Fruit fly (Drosophila melanogaster) whole organism, wandering third instar larva: ENCODE data around the gene CG33689.

ENCODE experiments used
- Abd-B ChIP-seq: fragments of >200 bp; optimal IDR thresholded peaks from 2 replicates; lab custom pipeline; 2017; ENCODE audit warnings: missing biosample characterization, missing genetic modification characterization
- CG32264 ChIP-seq: fragments of 200-800 bp; sonication (Bioruptor generic); optimal IDR thresholded peaks from 2 replicates; lab custom pipeline; 2016; ENCODE audit warnings: missing biosample characterization, missing genetic modification characterization
- CG9705 ChIP-seq: fragments of 200-800 bp; sonication (Bioruptor generic); optimal IDR thresholded peaks from 2 replicates; lab custom pipeline; 2018; ENCODE audit warnings: missing biosample characterization, mild to moderate bottlenecking, missing genetic modification characterization
- Dif ChIP-seq: fragments of 200-275, 200-300 bp; sonication (Bioruptor generic); optimal IDR thresholded peaks from 2 replicates; lab custom pipeline; 2018; ENCODE audit warnings: missing biosample characterization, missing genetic modification characterization; ENCODE audit not compliant: partially characterized antibody
- GATAd ChIP-seq: sonication (Bioruptor generic); optimal IDR thresholded peaks from 2 replicates; lab custom pipeline; 2016; ENCODE audit warnings: missing biosample characterization, missing genetic modification characterization
- HLH106 ChIP-seq: fragments of 200-800 bp; optimal IDR thresholded peaks from 3 replicates; lab custom pipeline; 2019; ENCODE audit warnings: missing biosample characterization, mild to moderate bottlenecking, missing genetic modification characterization, moderate library complexity
- Hnf4 ChIP-seq: fragments of 200-800 bp; sonication (Bioruptor generic); optimal IDR thresholded peaks from 2 replicates; lab custom pipeline; 2016; ENCODE audit warnings: missing biosample characterization, mild to moderate bottlenecking, missing genetic modification characterization
- Hr78 ChIP-seq: fragments of >200 bp; optimal IDR thresholded peaks from 2 replicates; lab custom pipeline; 2017; ENCODE audit warnings: missing biosample characterization, missing genetic modification characterization
- Hr83 ChIP-seq: fragments of 200-300 bp; sonication (Bioruptor generic); optimal IDR thresholded peaks from 2 replicates; lab custom pipeline; 2016; ENCODE audit warnings: missing biosample characterization, mild to moderate bottlenecking, missing genetic modification characterization, moderate library complexity; ENCODE audit not compliant: poor library complexity, severe bottlenecking
- Mio ChIP-seq: sonication (Bioruptor generic); optimal IDR thresholded peaks from 2 replicates; lab custom pipeline; 2016; ENCODE audit warnings: missing biosample characterization, missing genetic modification characterization
- Myc ChIP-seq: fragments of >200 bp; optimal IDR thresholded peaks from 2 replicates; lab custom pipeline; 2017
- N ChIP-seq: fragments of >200 bp; optimal IDR thresholded peaks from 2 replicates; lab custom pipeline; 2018; ENCODE audit warnings: missing biosample characterization, missing external identifiers, missing genetic modification characterization
- OdsH ChIP-seq: fragments of 200-800 bp; sonication (Bioruptor generic); optimal IDR thresholded peaks from 2 replicates; lab custom pipeline; 2016; ENCODE audit warnings: missing biosample characterization, mild to moderate bottlenecking, missing genetic modification characterization
- Rel ChIP-seq, 2 experiments: fragments of 200-800 bp; sonication (Bioruptor generic) in 1 of 2; optimal IDR thresholded peaks; 2 replicates in 1 of 2; 3 replicates in 1 of 2; lab custom pipeline; 2016 to 2019; ENCODE audit warnings: mild to moderate bottlenecking in 2 of 2, missing biosample characterization in 2 of 2, missing genetic modification characterization in 2 of 2, moderate library complexity in 1 of 2
- Sp1 ChIP-seq: fragments of 200-800 bp; sonication (Bioruptor generic); optimal IDR thresholded peaks from 3 replicates; lab custom pipeline; 2019; ENCODE audit warnings: missing biosample characterization, mild to moderate bottlenecking, missing genetic modification characterization, moderate library complexity
- Vsx2 ChIP-seq: fragments of 200-300, 225-300 bp; sonication (Bioruptor generic); optimal IDR thresholded peaks from 2 replicates; lab custom pipeline; 2018; ENCODE audit warnings: missing biosample characterization, missing genetic modification characterization; ENCODE audit not compliant: partially characterized antibody
- br ChIP-seq: fragments of 200-800 bp; sonication (Bioruptor generic); optimal IDR thresholded peaks from 2 replicates; lab custom pipeline; 2016; ENCODE audit warnings: missing biosample characterization, missing genetic modification characterization
- brk ChIP-seq: fragments of 200-800 bp; sonication (Bioruptor generic); optimal IDR thresholded peaks from 2 replicates; lab custom pipeline; 2016; ENCODE audit warnings: missing biosample characterization, mild to moderate bottlenecking, missing genetic modification characterization
- dl ChIP-seq, 2 experiments: fragments of 175-275, 200-275 bp in 1 of 2; fragments of 200-275 bp in 1 of 2; sonication (Bioruptor generic); optimal IDR thresholded peaks; lab custom pipeline; 2018; ENCODE audit warnings: mild to moderate bottlenecking in 2 of 2, missing biosample characterization in 2 of 2, missing genetic modification characterization in 2 of 2, moderate library complexity in 2 of 2; ENCODE audit not compliant: partially characterized antibody in 2 of 2, insufficient read depth in 1 of 2
- dmrt93B ChIP-seq: fragments of 200-800 bp; sonication (Bioruptor generic); optimal IDR thresholded peaks from 2 replicates; lab custom pipeline; 2018; ENCODE audit warnings: missing biosample characterization, mild to moderate bottlenecking, missing genetic modification characterization
- dsf ChIP-seq: sonication (Bioruptor generic); optimal IDR thresholded peaks from 2 replicates; lab custom pipeline; 2016; ENCODE audit warnings: missing biosample characterization, missing genetic modification characterization, borderline replicate concordance
- foxo ChIP-seq, 2 experiments: fragments of 200-800 bp; sonication (Bioruptor generic); optimal IDR thresholded peaks; 2 replicates in 1 of 2; 3 replicates in 1 of 2; lab custom pipeline; 2016 to 2017; ENCODE audit warnings: missing biosample characterization in 2 of 2, missing genetic modification characterization in 2 of 2
- h ChIP-seq: fragments of 200-800 bp; sonication (Bioruptor generic); optimal IDR thresholded peaks from 3 replicates; lab custom pipeline; 2016; ENCODE audit warnings: missing biosample characterization, mild to moderate bottlenecking, missing genetic modification characterization
- jim ChIP-seq: fragments of 175-275, 200-325 bp; sonication (Bioruptor generic); optimal IDR thresholded peaks from 2 replicates; lab custom pipeline; 2016; ENCODE audit warnings: missing biosample characterization, mild to moderate bottlenecking, missing genetic modification characterization
- lola ChIP-seq: fragments of >200 bp; optimal IDR thresholded peaks from 2 replicates; lab custom pipeline; 2017; ENCODE audit warnings: missing biosample characterization, missing genetic modification characterization
- psq ChIP-seq: fragments of 200-800 bp; sonication (Bioruptor generic); optimal IDR thresholded peaks from 3 replicates; lab custom pipeline; 2017; ENCODE audit warnings: missing biosample characterization, mild to moderate bottlenecking, missing genetic modification characterization, moderate library complexity
- rgr ChIP-seq: fragments of 200-800 bp; sonication (Bioruptor generic); optimal IDR thresholded peaks from 3 replicates; lab custom pipeline; 2016; ENCODE audit warnings: missing biosample characterization, mild to moderate bottlenecking, missing genetic modification characterization
- sv ChIP-seq: fragments of 200-800 bp; sonication (Bioruptor generic); optimal IDR thresholded peaks from 3 replicates; lab custom pipeline; 2016; ENCODE audit warnings: missing biosample characterization, missing genetic modification characterization
- tai ChIP-seq: sonication (Bioruptor generic); optimal IDR thresholded peaks from 2 replicates; lab custom pipeline; 2016; ENCODE audit warnings: missing biosample characterization, missing genetic modification characterization
- usp ChIP-seq: fragments of >200 bp; optimal IDR thresholded peaks from 2 replicates; lab custom pipeline; 2017; ENCODE audit warnings: missing biosample characterization, missing genetic modification characterization
- woc ChIP-seq: sonication (Bioruptor generic); optimal IDR thresholded peaks from 2 replicates; lab custom pipeline; 2016; ENCODE audit warnings: missing biosample characterization, mild to moderate bottlenecking, missing genetic modification characterization

Gene CG33689

DNA sequence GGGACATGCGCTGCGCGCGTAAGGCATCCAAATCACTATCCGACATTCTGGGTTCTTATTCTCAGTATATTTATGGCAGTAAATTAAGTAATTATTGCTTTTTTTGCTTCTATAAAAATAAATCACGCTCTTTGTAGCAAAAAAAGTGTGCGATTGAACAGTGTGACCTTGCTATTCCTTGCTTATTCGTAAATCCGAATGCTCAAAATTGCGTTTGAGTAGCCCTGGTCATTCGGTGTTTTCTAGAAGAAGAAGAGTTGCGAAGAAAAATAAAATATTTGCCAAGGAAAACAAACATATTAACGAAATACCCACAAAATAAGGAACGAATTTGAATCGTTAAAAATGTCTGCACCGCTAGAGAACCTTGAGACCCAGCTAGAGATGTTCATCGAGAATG, 31.8 kb downstream of the CG33689 start, which contains the start of the genes PDCD-5 and MED10:
Gene PDCD-5 (minus strand): TSS at position 182 of the 400 bp plus-strand sequence.
Gene MED10 (plus strand): TSS at position 228 of the 400 bp plus-strand sequence.
- peak; percentile 12 for TF ChIP-seq rgr (GFP tag; lab: Kevin White, UChicago)
- TF ChIP-seq Hr83 (GFP tag; lab: Kevin White, UChicago), result peak; percentile 30
- TF ChIP-seq Rel (GFP tag; optimal IDR thresholded peaks at IDR 0.05; lab: Kevin White, UChicago), result no peak
- peak; percentile 65 for TF ChIP-seq Rel (tag; optimal IDR thresholded peaks at IDR 0.05; lab: Kevin White, UChicago)
- TF ChIP-seq dsf, result no peak
- no peak for TF ChIP-seq br
- TF ChIP-seq HLH106 (tag; lab: Kevin White, UChicago), result peak; percentile 39
- TF ChIP-seq OdsH, result peak; percentile 3
- TF ChIP-seq tai (GFP tag; lab: Kevin White, UChicago), result no peak
- peak; percentile 39 for TF ChIP-seq Sp1 (GFP tag; lab: Kevin White, UChicago)
- TF ChIP-seq CG9705 (GFP tag; lab: Kevin White, UChicago), result no peak
- peak; percentile 0 for TF ChIP-seq Dif (GFP tag; lab: Kevin White, UChicago)
- peak; percentile 29 for TF ChIP-seq Myc (lab: Kevin White, UChicago)

DNA sequence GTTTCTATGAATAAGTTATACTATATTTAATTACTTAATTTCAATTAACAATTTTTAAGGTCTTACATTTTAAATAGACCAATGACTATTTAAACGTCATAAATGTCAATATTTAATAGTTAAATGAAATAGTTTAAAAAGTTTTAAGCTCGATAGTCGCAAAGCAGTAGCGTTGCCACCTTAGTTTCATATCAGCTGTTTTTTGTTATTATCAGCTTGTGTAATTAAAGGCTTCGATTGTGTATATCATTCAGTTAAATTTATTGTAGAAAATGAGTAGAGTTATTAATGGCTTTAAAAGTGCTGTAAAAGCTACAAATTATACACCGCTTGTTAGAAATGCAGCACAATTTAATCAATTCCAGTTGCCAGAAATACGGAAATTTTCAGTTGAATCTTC, 32.9 kb downstream of the CG33689 start, which contains the start of gene Hsc20:
Gene Hsc20 (plus strand): TSS at position 204 of the 400 bp plus-strand sequence.
- no peak for TF ChIP-seq dsf
- no peak for TF ChIP-seq usp (GFP tag; lab: Kevin White, UChicago)
- no peak for TF ChIP-seq Dif (GFP tag; lab: Kevin White, UChicago)
- no peak for TF ChIP-seq Hnf4 (GFP tag; lab: Kevin White, UChicago)
- TF ChIP-seq h (GFP tag; lab: Kevin White, UChicago), result no peak
- TF ChIP-seq OdsH, result no peak
- no peak for TF ChIP-seq rgr (GFP tag; lab: Kevin White, UChicago)
- TF ChIP-seq sv (GFP tag; lab: Kevin White, UChicago), result no peak
- no peak for TF ChIP-seq psq
- TF ChIP-seq jim (GFP tag; lab: Kevin White, UChicago), result no peak
- TF ChIP-seq brk (GFP tag; lab: Kevin White, UChicago), result no peak
- TF ChIP-seq Abd-B (GFP tag; lab: Kevin White, UChicago), result no peak
- TF ChIP-seq GATAd, result no peak
- no peak for TF ChIP-seq Hr83 (GFP tag; lab: Kevin White, UChicago)
- no peak for TF ChIP-seq Hr78 (GFP tag; lab: Kevin White, UChicago)
- TF ChIP-seq lola (GFP tag; lab: Kevin White, UChicago), result no peak
- TF ChIP-seq CG9705 (GFP tag; lab: Kevin White, UChicago), result no peak
- no peak for TF ChIP-seq foxo (GFP tag; optimal IDR thresholded peaks at IDR 0.05; lab: Kevin White, UChicago)
- TF ChIP-seq Myc (lab: Kevin White, UChicago), result no peak

DNA sequence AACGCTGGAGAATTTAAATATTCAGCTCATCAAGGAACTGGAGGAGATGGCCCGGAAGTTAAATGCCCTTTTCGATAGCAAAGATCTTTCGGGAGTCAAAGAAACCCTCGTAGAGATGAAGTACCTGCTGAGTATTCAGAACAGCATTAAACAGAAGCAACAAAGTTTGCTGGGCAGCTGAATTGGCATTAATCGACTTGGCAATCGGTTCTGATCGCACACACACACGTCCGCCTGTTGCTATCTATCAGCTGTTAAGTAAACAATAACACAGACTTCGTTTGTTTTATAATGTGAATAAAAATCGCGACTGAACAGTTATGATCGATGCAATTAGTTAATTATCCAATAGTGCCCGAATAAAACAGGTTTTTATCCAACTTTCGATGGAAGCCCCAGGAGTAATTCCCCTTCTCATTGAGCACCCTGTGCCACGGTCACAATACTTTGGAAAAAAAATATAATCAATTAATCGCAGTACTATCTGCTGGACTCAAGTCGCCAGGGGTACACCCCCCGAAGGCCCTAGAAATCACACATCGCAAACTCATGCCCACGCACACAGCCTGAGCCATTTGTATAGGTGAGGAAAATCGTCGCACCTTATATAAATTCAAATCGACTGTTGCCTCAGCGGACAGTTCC, 33.9 kb downstream of the CG33689 start:
- peak; percentile 21 for TF ChIP-seq rgr (GFP tag; lab: Kevin White, UChicago)
- TF ChIP-seq psq, result no peak
- no peak for TF ChIP-seq Rel (GFP tag; optimal IDR thresholded peaks at IDR 0.05; lab: Kevin White, UChicago)
- peak; percentile 96 for TF ChIP-seq Rel (tag; optimal IDR thresholded peaks at IDR 0.05; lab: Kevin White, UChicago)
- no peak for TF ChIP-seq Vsx2 (GFP tag; lab: Kevin White, UChicago)
- peak; percentile 32 for TF ChIP-seq h (GFP tag; lab: Kevin White, UChicago)

- TF ChIP-seq CG32264 (GFP tag; lab: Kevin White, UChicago), result no peak
- no peak for TF ChIP-seq CG9705 (GFP tag; lab: Kevin White, UChicago)
- no peak for TF ChIP-seq dl (GFP tag; optimal IDR thresholded peaks at IDR 0.05; lab: Kevin White, UChicago; ENCODE audit: insufficient read depth in 1 of 2, partially characterized antibody in 2 of 2)
- no peak for TF ChIP-seq N (GFP tag; lab: Kevin White, UChicago)
- no peak for TF ChIP-seq Hr83 (GFP tag; lab: Kevin White, UChicago)
- no peak for TF ChIP-seq Dif (GFP tag; lab: Kevin White, UChicago)
- no peak for TF ChIP-seq jim (GFP tag; lab: Kevin White, UChicago)
- TF ChIP-seq h (GFP tag; lab: Kevin White, UChicago), result no peak
- no peak for TF ChIP-seq dmrt93B (GFP tag; lab: Kevin White, UChicago)
- TF ChIP-seq psq, result no peak
- TF ChIP-seq Mio (GFP tag; lab: Kevin White, UChicago), result no peak
- no peak for TF ChIP-seq Hnf4 (GFP tag; lab: Kevin White, UChicago)
- TF ChIP-seq Sp1 (GFP tag; lab: Kevin White, UChicago), result no peak
- TF ChIP-seq usp (GFP tag; lab: Kevin White, UChicago), result no peak
- no peak for TF ChIP-seq woc (GFP tag; lab: Kevin White, UChicago)
These were observed 41.3 kb downstream of the CG33689 start for dm6 chr3L:16241296-16241695.
